Worm (Caenorhabditis elegans) whole organism, young adult: ENCODE results near the gene ndua-8.

ENCODE experiments used
- B0019.2 ChIP-seq: fragments of 200-800 bp; sonication (Bioruptor generic); conservative IDR thresholded peaks from 2 replicates; pipeline ENCODE4 v1.3.6; 2022; ENCODE audit warnings: missing genetic modification reagents, missing genetic modification characterization, missing compliant biosample characterization
- B0336.3 ChIP-seq: fragments of 200-800 bp; sonication (Bioruptor generic); IDR thresholded peaks from 2 replicates; pipeline ENCODE4 v1.3.6; 2022; ENCODE audit warnings: missing genetic modification characterization, missing compliant biosample characterization
- C06A6.2 ChIP-seq: fragments of 200-800 bp; sonication (Bioruptor generic); conservative IDR thresholded peaks from 2 replicates; pipeline ENCODE4 v1.3.6; 2022; ENCODE audit warnings: missing genetic modification characterization, missing compliant biosample characterization
- C17E4.6 ChIP-seq: fragments of 200-800 bp; sonication (Bioruptor generic); IDR thresholded peaks from 2 replicates; pipeline ENCODE4 v1.3.6; 2022; ENCODE audit warnings: missing genetic modification reagents, missing genetic modification characterization, missing compliant biosample characterization
- D2030.7 ChIP-seq: fragments of 200-800 bp; sonication (Bioruptor generic); IDR thresholded peaks from 2 replicates; pipeline ENCODE4 v1.3.6; 2022; ENCODE audit warnings: missing genetic modification reagents, missing genetic modification characterization, missing compliant biosample characterization
- F22D6.2 ChIP-seq: sonication (generic microtip); optimal IDR thresholded peaks from 2 replicates; lab custom pipeline; 2016; ENCODE audit warnings: mild to moderate bottlenecking, missing genetic modification characterization, missing compliant biosample characterization
- F23B12.7 ChIP-seq: sonication (generic microtip); optimal IDR thresholded peaks from 2 replicates; lab custom pipeline; 2017; ENCODE audit warnings: missing genetic modification characterization, mild to moderate bottlenecking, missing compliant biosample characterization, antibody characterized with exemption, moderate library complexity; ENCODE audit not compliant: insufficient read depth
- F33H1.4 ChIP-seq: fragments of 200-800 bp; sonication (Bioruptor generic); IDR thresholded peaks from 2 replicates; pipeline ENCODE4 v1.3.6; 2022; ENCODE audit warnings: missing genetic modification reagents, missing genetic modification characterization, missing compliant biosample characterization
- F57C9.4 ChIP-seq: sonication (generic microtip); optimal IDR thresholded peaks from 2 replicates; lab custom pipeline; 2017; ENCODE audit warnings: mild to moderate bottlenecking, missing genetic modification characterization, missing compliant biosample characterization
- K12H6.12 ChIP-seq: fragments of 200-800 bp; sonication (Bioruptor generic); optimal IDR thresholded peaks from 2 replicates; lab custom pipeline; 2018; ENCODE audit warnings: mild to moderate bottlenecking, missing genetic modification characterization, missing compliant biosample characterization
- Y67H2A.10 ChIP-seq: fragments of 200-800 bp; sonication (Bioruptor generic); conservative IDR thresholded peaks from 2 replicates; pipeline ENCODE4 v1.3.6; 2022; ENCODE audit warnings: missing genetic modification reagents, missing genetic modification characterization, missing compliant biosample characterization
- Y79H2A.3 ChIP-seq: fragments of 200-800 bp; sonication (Bioruptor generic); conservative IDR thresholded peaks from 2 replicates; pipeline ENCODE4 v1.3.6; 2022; ENCODE audit warnings: missing genetic modification reagents, missing genetic modification characterization, missing compliant biosample characterization
- ZK185.1 ChIP-seq: sonication (generic microtip); optimal IDR thresholded peaks from 2 replicates; lab custom pipeline; 2016; ENCODE audit warnings: mild to moderate bottlenecking, missing genetic modification characterization, missing compliant biosample characterization; ENCODE audit not compliant: poor library complexity, severe bottlenecking
- ceh-91 ChIP-seq: fragments of 200-800 bp; sonication (Bioruptor generic); IDR thresholded peaks from 2 replicates; pipeline ENCODE4 v1.3.6; 2022; ENCODE audit warnings: missing genetic modification reagents, missing genetic modification characterization, missing compliant biosample characterization
- chd-7 ChIP-seq: sonication (generic microtip); optimal IDR thresholded peaks from 2 replicates; lab custom pipeline; 2016; ENCODE audit warnings: mild to moderate bottlenecking, missing genetic modification characterization, moderate library complexity, missing compliant biosample characterization
- die-1 ChIP-seq: sonication (generic microtip); optimal IDR thresholded peaks from 2 replicates; lab custom pipeline; 2016; ENCODE audit warnings: missing genotype, mild to moderate bottlenecking, missing genetic modification characterization, missing compliant biosample characterization
- dpff-1 ChIP-seq: sonication (generic microtip); optimal IDR thresholded peaks from 2 replicates; lab custom pipeline; 2017; ENCODE audit warnings: mild to moderate bottlenecking, missing genetic modification characterization, missing compliant biosample characterization
- efl-1 ChIP-seq: fragments of 150-350 bp; optimal IDR thresholded peaks from 2 replicates; lab custom pipeline; 2014; ENCODE audit warnings: missing biosample characterization, missing genetic modification reagents, missing genetic modification characterization
- egl-18 ChIP-seq: fragments of 200-800 bp; sonication (Bioruptor generic); IDR thresholded peaks from 2 replicates; pipeline ENCODE4 v1.3.6; 2022; ENCODE audit warnings: missing genetic modification reagents, missing genetic modification characterization, missing compliant biosample characterization
- hlh-26 ChIP-seq: fragments of 200-800 bp; sonication (Bioruptor generic); conservative IDR thresholded peaks from 2 replicates; pipeline ENCODE4 v1.3.6; 2022; ENCODE audit warnings: missing genetic modification reagents, missing genetic modification characterization, missing compliant biosample characterization
- lag-1 ChIP-seq: fragments of 200-800 bp; sonication (Bioruptor generic); IDR thresholded peaks from 2 replicates; pipeline ENCODE4 v1.3.6; 2022; ENCODE audit warnings: missing genetic modification reagents, missing genetic modification characterization, missing compliant biosample characterization
- let-607 ChIP-seq, 2 experiments: fragments of 200-800 bp in 1 of 2; sonication (Bioruptor generic) in 1 of 2; sonication (generic microtip) in 1 of 2; optimal IDR thresholded peaks; 2 replicates each; lab custom pipeline; 2016 to 2018; ENCODE audit warnings: mild to moderate bottlenecking in 2 of 2, missing compliant biosample characterization in 2 of 2, missing genetic modification characterization in 2 of 2, moderate library complexity in 2 of 2, missing genotype in 1 of 2
- lin-35 ChIP-seq, 3 experiments: fragments of 150-350 bp in 2 of 3; sonication (generic microtip) in 1 of 3; optimal IDR thresholded peaks; 2 replicates each; lab custom pipeline; 2014 to 2018; ENCODE audit warnings: missing biosample characterization in 3 of 3, missing genetic modification characterization in 3 of 3, missing genetic modification reagents in 3 of 3
- lin-40 ChIP-seq: sonication (generic microtip); optimal IDR thresholded peaks from 2 replicates; lab custom pipeline; 2016; ENCODE audit warnings: missing genetic modification characterization, mild to moderate bottlenecking, missing compliant biosample characterization, missing genotype, missing genetic modification reagents
- lin-54 ChIP-seq: fragments of 200-800 bp; sonication (Bioruptor generic); optimal IDR thresholded peaks from 2 replicates; lab custom pipeline; 2018; ENCODE audit warnings: mild to moderate bottlenecking, missing genetic modification characterization, missing compliant biosample characterization
- lir-1 ChIP-seq: fragments of 200-800 bp; sonication (Bioruptor generic); conservative IDR thresholded peaks from 2 replicates; pipeline ENCODE4 v1.3.6; 2022; ENCODE audit warnings: missing genetic modification reagents, missing genetic modification characterization, missing compliant biosample characterization
- madf-10 ChIP-seq: sonication (generic microtip); optimal IDR thresholded peaks from 2 replicates; lab custom pipeline; 2016; ENCODE audit warnings: mild to moderate bottlenecking, missing genetic modification characterization, missing compliant biosample characterization
- madf-6 ChIP-seq: fragments of 200-800 bp; sonication (Bioruptor generic); IDR thresholded peaks from 2 replicates; pipeline ENCODE4 v1.3.6; 2022; ENCODE audit warnings: missing genetic modification reagents, missing genetic modification characterization, missing compliant biosample characterization
- madf-8 ChIP-seq: fragments of 200-800 bp; sonication (Bioruptor generic); conservative IDR thresholded peaks from 2 replicates; pipeline ENCODE4 v1.3.6; 2022; ENCODE audit warnings: missing genetic modification reagents, missing genetic modification characterization, missing compliant biosample characterization
- mes-4 ChIP-seq: sonication (generic microtip); optimal IDR thresholded peaks from 2 replicates; lab custom pipeline; 2016; ENCODE audit warnings: missing genotype, missing genetic modification characterization, missing compliant biosample characterization
- mxl-1 ChIP-seq: sonication (generic microtip); optimal IDR thresholded peaks from 2 replicates; lab custom pipeline; 2016; ENCODE audit warnings: missing genetic modification characterization, missing compliant biosample characterization
- nfyb-1 ChIP-seq: fragments of 200-800 bp; sonication (Bioruptor generic); IDR thresholded peaks from 2 replicates; pipeline ENCODE4 v1.3.6; 2022; ENCODE audit warnings: missing genetic modification reagents, missing genetic modification characterization, missing compliant biosample characterization
- nhr-179 ChIP-seq: sonication (generic microtip); optimal IDR thresholded peaks from 2 replicates; lab custom pipeline; 2016; ENCODE audit warnings: mild to moderate bottlenecking, missing genetic modification characterization, missing compliant biosample characterization
- nhr-80 ChIP-seq: sonication (generic microtip); optimal IDR thresholded peaks from 2 replicates; lab custom pipeline; 2016; ENCODE audit warnings: missing genetic modification characterization, missing compliant biosample characterization
- rcor-1 ChIP-seq: fragments of 200-800 bp; sonication (Bioruptor generic); IDR thresholded peaks from 2 replicates; pipeline ENCODE4 v1.3.6; 2022; ENCODE audit warnings: missing genetic modification reagents, missing genetic modification characterization, missing compliant biosample characterization
- repo-1 ChIP-seq: sonication (generic microtip); optimal IDR thresholded peaks from 2 replicates; lab custom pipeline; 2017; ENCODE audit warnings: mild to moderate bottlenecking, missing genetic modification characterization, missing compliant biosample characterization
- snpc-1.1 ChIP-seq: sonication (generic microtip); optimal IDR thresholded peaks from 2 replicates; lab custom pipeline; 2017; ENCODE audit warnings: missing genetic modification characterization, mild to moderate bottlenecking, missing compliant biosample characterization, antibody characterized with exemption, moderate library complexity, missing genotype, missing genetic modification reagents; ENCODE audit not compliant: insufficient read depth
- somi-1 ChIP-seq: fragments of 200-800 bp; sonication (Bioruptor generic); optimal IDR thresholded peaks from 2 replicates; lab custom pipeline; 2018; ENCODE audit warnings: mild to moderate bottlenecking, missing genetic modification characterization, missing compliant biosample characterization
- tbp1 ChIP-seq: fragments of 200-800 bp; sonication (Bioruptor generic); optimal IDR thresholded peaks from 2 replicates; lab custom pipeline; 2018; ENCODE audit warnings: mild to moderate bottlenecking, missing genetic modification characterization, missing compliant biosample characterization
- tlf-1 ChIP-seq: fragments of 200-800 bp; sonication (Bioruptor generic); optimal IDR thresholded peaks from 2 replicates; lab custom pipeline; 2018; ENCODE audit warnings: mild to moderate bottlenecking, missing genetic modification characterization, missing compliant biosample characterization
- unc-130 ChIP-seq: sonication (generic microtip); optimal IDR thresholded peaks from 2 replicates; lab custom pipeline; 2016; ENCODE audit warnings: missing genetic modification reagents, missing genetic modification characterization, missing compliant biosample characterization
- xnd-1 ChIP-seq: sonication (generic microtip); optimal IDR thresholded peaks from 2 replicates; lab custom pipeline; 2016; ENCODE audit warnings: missing genotype, missing genetic modification reagents, missing genetic modification characterization, missing compliant biosample characterization
- ztf-22 ChIP-seq: fragments of 200-800 bp; sonication (Bioruptor generic); optimal IDR thresholded peaks from 2 replicates; lab custom pipeline; 2018; ENCODE audit warnings: mild to moderate bottlenecking, missing genetic modification characterization, moderate library complexity, missing compliant biosample characterization
- ztf-25 ChIP-seq: fragments of 200-800 bp; sonication (Bioruptor generic); IDR thresholded peaks from 2 replicates; pipeline ENCODE4 v1.3.6; 2022; ENCODE audit warnings: missing genetic modification reagents, missing genetic modification characterization, missing compliant biosample characterization
- ztf-26 ChIP-seq: sonication (generic microtip); optimal IDR thresholded peaks from 2 replicates; lab custom pipeline; 2017; ENCODE audit warnings: missing genetic modification characterization, missing compliant biosample characterization
- ztf-28 ChIP-seq: fragments of 200-800 bp; sonication (Bioruptor generic); IDR thresholded peaks from 2 replicates; pipeline ENCODE4 v1.3.6; 2022; ENCODE audit warnings: missing genetic modification reagents, missing genetic modification characterization, missing compliant biosample characterization
- ztf-6 ChIP-seq: fragments of 200-800 bp; sonication (Bioruptor generic); IDR thresholded peaks from 2 replicates; pipeline ENCODE4 v1.3.6; 2022; ENCODE audit warnings: missing genetic modification reagents, missing genetic modification characterization, missing compliant biosample characterization

Gene ndua-8

DNA sequence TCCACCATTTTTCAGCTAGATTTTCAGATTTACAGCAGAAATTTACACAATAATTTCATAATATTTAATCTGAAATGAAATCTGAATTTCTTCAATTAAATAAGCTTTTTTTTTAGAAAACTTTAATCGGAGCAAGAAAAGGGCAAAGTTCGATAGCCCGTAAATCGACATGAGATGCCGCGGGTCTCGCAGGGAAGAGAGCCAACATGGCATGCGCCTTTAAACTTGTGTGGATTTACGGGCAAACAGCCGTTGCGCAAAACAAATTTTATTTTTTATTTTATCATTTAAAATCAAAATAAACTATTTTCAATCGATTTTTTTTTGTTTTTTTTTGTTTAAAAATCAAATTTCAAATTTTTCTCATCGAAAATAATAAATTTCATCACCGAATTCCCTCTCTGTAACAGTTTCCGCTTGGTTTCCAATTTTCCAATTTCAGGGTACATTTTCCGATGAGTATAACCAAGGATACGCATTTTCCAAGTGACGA is at the start of gene ndua-8, which contains the start of the genes Y54F10AM.15 and rbc-2:
Gene ndua-8, plus strand, starts transcription at position 443 of the 493 bp plus-strand sequence.
Gene Y54F10AM.15, minus strand, starts transcription at position 59 of the 493 bp plus-strand sequence.
Gene rbc-2, minus strand, starts transcription at position 69 of the 493 bp plus-strand sequence.
- TF ChIP-seq nfyb-1 (GFP tag; lab: Robert Waterston, UW) (peak; percentile 82), tbp1 (GFP tag; lab: Kevin White, UChicago) (peak; percentile 69), efl-1 (peak; percentile 38), F22D6.2 (tag; lab: Kevin White, UChicago) (no peak), B0336.3 (GFP tag; lab: Robert Waterston, UW) (peak; percentile 80), xnd-1 (tag; lab: Kevin White, UChicago) (peak; percentile 48), ztf-26 (tag; lab: Kevin White, UChicago) (peak; percentile 5), somi-1 (GFP tag; lab: Kevin White, UChicago) (no peak), ztf-28 (GFP tag; lab: Robert Waterston, UW) (no peak), die-1 (tag; lab: Kevin White, UChicago) (peak; percentile 10), madf-6 (peak; percentile 88), egl-18 (no peak), ztf-25 (GFP tag; lab: Robert Waterston, UW) (no peak), mes-4 (tag; lab: Kevin White, UChicago) (no peak), ztf-22 (GFP tag; lab: Kevin White, UChicago) (no peak), rcor-1 (GFP tag; lab: Robert Waterston, UW) (peak; percentile 81), madf-8 (GFP tag; lab: Robert Waterston, UW) (peak; percentile 71), repo-1 (peak; percentile 3), C06A6.2 (0 out of 2 replicates have a peak, but pooled peaks have one; percentile 26), madf-10 (tag; lab: Kevin White, UChicago) (peak; percentile 50), nhr-80 (tag; lab: Kevin White, UChicago) (peak; percentile 37), B0019.2 (GFP tag; lab: Robert Waterston, UW) (peak; percentile 97), ztf-6 (GFP tag; lab: Robert Waterston, UW) (no peak), lin-40 (tag; lab: Kevin White, UChicago) (peak; percentile 83), mxl-1 (tag; lab: Kevin White, UChicago) (no peak), lin-35 (GFP tag; optimal IDR thresholded peaks at IDR 0.05; lab: Kevin White, UChicago) (peak in 2 of 3 experiments; percentile 34 to 91), snpc-1.1 (tag; lab: Kevin White, UChicago) (peak; percentile 28), D2030.7 (GFP tag; lab: Robert Waterston, UW) (peak; percentile 82), F33H1.4 (peak; percentile 100), chd-7 (tag; lab: Kevin White, UChicago) (no peak), nhr-179 (tag; lab: Kevin White, UChicago) (no peak), ZK185.1 (tag; lab: Kevin White, UChicago) (peak; percentile 86), lin-54 (GFP tag; lab: Kevin White, UChicago) (peak; percentile 83), K12H6.12 (tag; lab: Kevin White, UChicago) (peak; percentile 54), hlh-26 (GFP tag; lab: Robert Waterston, UW) (no peak), dpff-1 (tag; lab: Kevin White, UChicago) (no peak), lag-1 (GFP tag; lab: Robert Waterston, UW) (no peak), C17E4.6 (0 out of 2 replicates have a peak, but pooled peaks have one; percentile 40), ceh-91 (GFP tag; lab: Robert Waterston, UW) (peak; percentile 81), unc-130 (peak; percentile 47), lir-1 (GFP tag; lab: Robert Waterston, UW) (0 out of 2 replicates have a peak, but pooled peaks have one; percentile 33), F23B12.7 (tag; lab: Kevin White, UChicago) (peak; percentile 94), tlf-1 (GFP tag; lab: Kevin White, UChicago) (peak; percentile 71), Y79H2A.3 (no peak), F57C9.4 (tag; lab: Kevin White, UChicago) (no peak), Y67H2A.10 (peak; percentile 44; the same call in 1 of the 2 replicates), let-607 (tag; optimal IDR thresholded peaks at IDR 0.05; lab: Kevin White, UChicago) (peak in 1 of 2 experiments; percentile 72)
